Worm (Caenorhabditis elegans): ENCODE data around the gene dnj-9.
"Not testable (repeated sequence)": the region's sequence is repeated elsewhere in the genome, so short reads cannot be mapped to it uniquely, and the experiment has no call there.

dnj-9 gene

ce11 chrII:4858906-4859411 lies 7.1 kb downstream of the dnj-9 start:
- TF ChIP-seq cnd-1 (tag; optimal IDR thresholded peaks at IDR 0.05) (no peak), bed-3 (GFP tag; optimal IDR thresholded peaks at IDR 0.05) (no peak), mep-1 (tag; optimal IDR thresholded peaks at IDR 0.05) (no peak), mab-5 (tag; optimal IDR thresholded peaks at IDR 0.05) (no peak), ztf-11 (tag; optimal IDR thresholded peaks at IDR 0.05) (no peak), nhr-12 (tag; optimal IDR thresholded peaks at IDR 0.05) (no peak), sem-2 (GFP tag; optimal IDR thresholded peaks at IDR 0.05) (no peak), snpc-4 (tag; optimal IDR thresholded peaks at IDR 0.05) (no peak), elt-1 (tag; optimal IDR thresholded peaks at IDR 0.05; ENCODE audit: borderline replicate concordance, insufficient read depth) (no peak), lsy-2 (tag; optimal IDR thresholded peaks at IDR 0.05) (no peak), elt-3 (tag; optimal IDR thresholded peaks at IDR 0.05) (no peak)

ce11 chrII:4860260-4860659 lies 8.4 kb downstream of the dnj-9 start, which contains the start of the genes nspd-5 and F11G11.4:
nspd-5 (minus strand) TSS chrII:4860360.
F11G11.4 (plus strand) TSS chrII:4860594.
- TF ChIP-seq blmp-1 (tag; optimal IDR thresholded peaks at IDR 0.05); lin-13 (tag; optimal IDR thresholded peaks at IDR 0.05); drap-1 (GFP tag; optimal IDR thresholded peaks at IDR 0.05): not testable (repeated sequence)

ce11 chrII:4863357-4863756 lies 11.5 kb downstream of the dnj-9 start, which contains the start of the genes mpst-4 and F11G11.14:
mpst-4 (minus strand) TSS chrII:4863457.
F11G11.14 (plus strand) TSS chrII:4863681.
- TF ChIP-seq unc-62 (GFP tag; optimal IDR thresholded peaks at IDR 0.05) (no peak), sem-2 (GFP tag; optimal IDR thresholded peaks at IDR 0.05) (no peak), mab-5 (tag; optimal IDR thresholded peaks at IDR 0.05) (no peak), ces-1 (GFP tag; optimal IDR thresholded peaks at IDR 0.05) (no peak), blmp-1 (tag; optimal IDR thresholded peaks at IDR 0.05) (no peak), bed-3 (GFP tag; optimal IDR thresholded peaks at IDR 0.05) (no peak), snpc-4 (tag; optimal IDR thresholded peaks at IDR 0.05) (no peak), sptf-1 (tag; optimal IDR thresholded peaks at IDR 0.05) (no peak), nhr-237 (tag; optimal IDR thresholded peaks at IDR 0.05) (no peak), elt-1 (tag; optimal IDR thresholded peaks at IDR 0.05; ENCODE audit: borderline replicate concordance, insufficient read depth) (no peak), cnd-1 (tag; optimal IDR thresholded peaks at IDR 0.05) (no peak), unc-120 (tag; optimal IDR thresholded peaks at IDR 0.05; ENCODE audit: poor library complexity, severe bottlenecking) (no peak), ceh-43 (GFP tag; optimal IDR thresholded peaks at IDR 0.05) (no peak)

- TF ChIP-seq tbx-8 (GFP tag; optimal IDR thresholded peaks at IDR 0.05) (no peak), mep-1 (tag; optimal IDR thresholded peaks at IDR 0.05) (no peak), ham-2 (GFP tag; optimal IDR thresholded peaks at IDR 0.05) (no peak)
Measured at ce11 chrII:4866045-4866444, 14.2 kb downstream of the dnj-9 start.

- TF ChIP-seq pha-4 (tag; optimal IDR thresholded peaks at IDR 0.05) (no peak), blmp-1 (tag; optimal IDR thresholded peaks at IDR 0.05) (no peak), cnd-1 (tag; optimal IDR thresholded peaks at IDR 0.05) (no peak), nhr-12 (tag; optimal IDR thresholded peaks at IDR 0.05) (no peak), lsy-2 (tag; optimal IDR thresholded peaks at IDR 0.05) (no peak), mls-2 (tag; optimal IDR thresholded peaks at IDR 0.05) (no peak), lin-13 (tag; optimal IDR thresholded peaks at IDR 0.05) (no peak)
Measured at ce11 chrII:4867476-4867875, 15.6 kb downstream of the dnj-9 start, which contains the start of gene col-17. col-17 (minus strand) TSS chrII:4867576.

- no peak for TF ChIP-seq elt-3 (tag; optimal IDR thresholded peaks at IDR 0.05)
- TF ChIP-seq mls-2 (tag; optimal IDR thresholded peaks at IDR 0.05) = no peak
- TF ChIP-seq unc-120 (tag; optimal IDR thresholded peaks at IDR 0.05; ENCODE audit: poor library complexity, severe bottlenecking) = no peak
- TF ChIP-seq sptf-1 (tag; optimal IDR thresholded peaks at IDR 0.05) = no peak
- TF ChIP-seq elt-1 (tag; optimal IDR thresholded peaks at IDR 0.05; ENCODE audit: borderline replicate concordance, insufficient read depth) = no peak
- no peak for TF ChIP-seq nhr-2 (tag; optimal IDR thresholded peaks at IDR 0.05)
- no peak for TF ChIP-seq ham-2 (GFP tag; optimal IDR thresholded peaks at IDR 0.05)
- TF ChIP-seq flh-1 (GFP tag; optimal IDR thresholded peaks at IDR 0.05) = no peak
- no peak for TF ChIP-seq ceh-39 (tag; optimal IDR thresholded peaks at IDR 0.05)
- no peak for TF ChIP-seq ztf-11 (tag; optimal IDR thresholded peaks at IDR 0.05)
- TF ChIP-seq nhr-12 (tag; optimal IDR thresholded peaks at IDR 0.05) = no peak
- TF ChIP-seq blmp-1 (tag; optimal IDR thresholded peaks at IDR 0.05) = no peak
- TF ChIP-seq mep-1 (tag; optimal IDR thresholded peaks at IDR 0.05) = no peak
- no peak for TF ChIP-seq drap-1 (GFP tag; optimal IDR thresholded peaks at IDR 0.05)
- no peak for TF ChIP-seq ceh-43 (GFP tag; optimal IDR thresholded peaks at IDR 0.05)
- no peak for TF ChIP-seq lin-32 (GFP tag; optimal IDR thresholded peaks at IDR 0.05)
- no peak for TF ChIP-seq nhr-237 (tag; optimal IDR thresholded peaks at IDR 0.05)
Measured at ce11 chrII:4869793-4870343, 18.0 kb downstream of the dnj-9 start.
